Worm (Caenorhabditis elegans) whole organism, L3 larva: ENCODE measurements around the gene Y82E9BL.3.
"Not testable (repeated sequence)": the region's sequence is repeated elsewhere in the genome, so short reads cannot be mapped to it uniquely, and the experiment has no call there.

Experiments used
- R02D3.7 ChIP-seq: fragments of 150-350 bp; optimal IDR thresholded peaks from 2 replicates; lab custom pipeline; 2014; ENCODE audit warnings: missing biosample characterization, missing genetic modification characterization
- ZK546.5 ChIP-seq: sonication (generic microtip); optimal IDR thresholded peaks from 2 replicates; lab custom pipeline; 2017; ENCODE audit warnings: missing biosample characterization, missing genetic modification characterization
- aly-2 ChIP-seq: fragments of 150-350 bp; optimal IDR thresholded peaks from 2 replicates; lab custom pipeline; 2014; ENCODE audit warnings: missing biosample characterization, missing genetic modification characterization
- ama-1 ChIP-seq: fragments of 150-350 bp; optimal IDR thresholded peaks from 2 replicates; lab custom pipeline; 2018
- ceh-16 ChIP-seq: sonication (generic microtip); optimal IDR thresholded peaks from 2 replicates; lab custom pipeline; 2017; ENCODE audit warnings: missing biosample characterization, missing genetic modification characterization
- ceh-28 ChIP-seq: fragments of 150-350 bp; optimal IDR thresholded peaks from 2 replicates; lab custom pipeline; 2014; ENCODE audit warnings: missing biosample characterization, missing genetic modification reagents, missing genetic modification characterization
- daf-12 ChIP-seq: fragments of 150-350 bp; optimal IDR thresholded peaks from 2 replicates; lab custom pipeline; 2014; ENCODE audit warnings: missing biosample characterization, missing genetic modification reagents, missing genetic modification characterization
- egl-27 ChIP-seq: sonication (generic microtip); optimal IDR thresholded peaks from 4 replicates; lab custom pipeline; 2017; ENCODE audit warnings: missing biosample characterization, missing genetic modification reagents, missing genetic modification characterization
- elt-2 ChIP-seq: sonication (generic microtip); optimal IDR thresholded peaks from 2 replicates; lab custom pipeline; 2016; ENCODE audit warnings: missing genetic modification reagents, mild to moderate bottlenecking, missing genetic modification characterization, missing compliant biosample characterization
- elt-3 ChIP-seq, 3 experiments: fragments of 150-350 bp in 1 of 3; sonication (generic microtip) in 2 of 3; optimal IDR thresholded peaks; 2 replicates in 2 of 3; 4 replicates in 1 of 3; lab custom pipeline; 2014 to 2017; ENCODE audit warnings: missing biosample characterization in 3 of 3, missing genetic modification characterization in 3 of 3
- eor-1 ChIP-seq, 2 experiments: fragments of 150-350 bp; optimal IDR thresholded peaks; 2 replicates each; lab custom pipeline; 2014 to 2018; ENCODE audit warnings: missing biosample characterization in 2 of 2, missing genetic modification characterization in 2 of 2
- fos-1 ChIP-seq: fragments of 150-350 bp; optimal IDR thresholded peaks from 2 replicates; lab custom pipeline; 2014; ENCODE audit warnings: missing biosample characterization, missing genetic modification characterization
- hmg-11 ChIP-seq: sonication (generic microtip); optimal IDR thresholded peaks from 2 replicates; lab custom pipeline; 2016; ENCODE audit warnings: missing genetic modification characterization, missing compliant biosample characterization
- lin-39 ChIP-seq: fragments of 150-350 bp; optimal IDR thresholded peaks from 2 replicates; lab custom pipeline; 2018; ENCODE audit warnings: missing biosample characterization, missing genetic modification reagents, missing genetic modification characterization
- mdl-1 ChIP-seq: fragments of 150-350 bp; optimal IDR thresholded peaks from 2 replicates; lab custom pipeline; 2014; ENCODE audit warnings: missing biosample characterization, missing genetic modification characterization
- nhr-12 ChIP-seq: fragments of 150-350 bp; optimal IDR thresholded peaks from 2 replicates; lab custom pipeline; 2014; ENCODE audit warnings: missing biosample characterization, missing genetic modification characterization
- nhr-23 ChIP-seq: fragments of 150-350 bp; optimal IDR thresholded peaks from 2 replicates; lab custom pipeline; 2014; ENCODE audit warnings: missing biosample characterization, missing genetic modification reagents, missing genetic modification characterization
- nhr-237 ChIP-seq: fragments of 150-350 bp; optimal IDR thresholded peaks from 2 replicates; lab custom pipeline; 2014; ENCODE audit warnings: missing biosample characterization, missing genetic modification characterization
- nhr-25 ChIP-seq: sonication (generic microtip); optimal IDR thresholded peaks from 2 replicates; lab custom pipeline; 2017; ENCODE audit warnings: missing biosample characterization, missing genetic modification characterization
- nhr-67 ChIP-seq: fragments of 150-350 bp; optimal IDR thresholded peaks from 2 replicates; lab custom pipeline; 2014; ENCODE audit warnings: missing biosample characterization, missing genetic modification characterization
- pqm-1 ChIP-seq: fragments of 150-350 bp; optimal IDR thresholded peaks from 2 replicates; lab custom pipeline; 2017; ENCODE audit warnings: missing biosample characterization, missing genetic modification characterization, inconsistent platforms
- snpc-4 ChIP-seq: fragments of 150-350 bp; optimal IDR thresholded peaks from 2 replicates; lab custom pipeline; 2014; ENCODE audit warnings: missing biosample characterization, missing genetic modification characterization
- unc-39 ChIP-seq: sonication (generic microtip); optimal IDR thresholded peaks from 4 replicates; lab custom pipeline; 2017; ENCODE audit warnings: missing biosample characterization, missing genetic modification characterization
- unc-62 ChIP-seq: fragments of 150-350 bp; sonication (generic microtip); optimal IDR thresholded peaks from 4 replicates; lab custom pipeline; 2014; ENCODE audit warnings: missing biosample characterization, missing genetic modification reagents, missing genetic modification characterization
- zag-1 ChIP-seq: fragments of 150-350 bp; optimal IDR thresholded peaks from 2 replicates; lab custom pipeline; 2014; ENCODE audit warnings: missing biosample characterization, missing genetic modification characterization
- ztf-11 ChIP-seq: fragments of 150-350 bp; optimal IDR thresholded peaks from 2 replicates; lab custom pipeline; 2014; ENCODE audit warnings: missing biosample characterization, missing genetic modification characterization
- ztf-4 ChIP-seq: fragments of 150-350 bp; optimal IDR thresholded peaks from 2 replicates; lab custom pipeline; 2014; ENCODE audit warnings: missing biosample characterization, missing genetic modification characterization

Gene Y82E9BL.3

DNA sequence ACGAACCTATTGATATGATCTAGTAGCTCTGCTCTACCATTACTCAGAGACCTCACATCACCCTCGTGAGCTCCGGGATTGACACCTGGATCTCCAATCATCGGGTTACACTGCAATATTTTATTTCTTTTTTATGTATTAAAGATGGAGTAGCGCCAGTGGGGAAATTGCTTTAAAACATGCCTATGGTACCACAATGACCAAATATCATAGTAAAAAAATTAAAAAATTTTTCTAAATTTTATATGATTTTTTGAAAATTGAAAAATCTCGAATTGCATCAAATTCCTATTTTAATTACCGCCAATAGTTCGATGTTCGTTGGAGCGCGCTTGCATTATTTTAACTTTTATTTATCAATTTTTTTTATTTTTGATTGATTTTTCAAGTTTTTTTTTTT lies 27.3 kb upstream of the Y82E9BL.3 start, which contains the start of gene pals-40:
TSS of gene pals-40 (minus strand) at position 101 of the 400 bp plus-strand sequence.
- TF ChIP-seq daf-12, nhr-25, ceh-16 (tag; lab: Kevin White, UChicago): not testable (repeated sequence)

ce11 chrIII:1375491-1375890 lies 24.8 kb upstream of the Y82E9BL.3 start, which contains the start of gene Y82E9BR.10:
Gene Y82E9BR.10, minus strand, starts transcription at chrIII:1375591.
- not testable (repeated sequence) for TF ChIP-seq eor-1 (tag; optimal IDR thresholded peaks at IDR 0.05; lab: Kevin White, UChicago); ama-1 (lab: Kevin White, UChicago); nhr-67

ce11 chrIII:1374355-1374807 lies 23.7 kb upstream of the Y82E9BL.3 start, which contains the start of gene Y82E9BR.20:
Gene Y82E9BR.20, plus strand, starts transcription at chrIII:1374405.
- TF ChIP-seq hmg-11 (tag; lab: Kevin White, UChicago): no peak
- no peak for TF ChIP-seq R02D3.7 (tag; lab: Kevin White, UChicago)
- TF ChIP-seq unc-39 (tag; lab: Kevin White, UChicago): no peak
- no peak for TF ChIP-seq pqm-1 (tag; lab: Kevin White, UChicago)
- no peak for TF ChIP-seq elt-3 (tag; optimal IDR thresholded peaks at IDR 0.05; lab: Kevin White, UChicago)
- no peak for TF ChIP-seq ztf-4
- no peak for TF ChIP-seq elt-2 (tag; lab: Kevin White, UChicago)
- no peak for TF ChIP-seq aly-2 (tag; lab: Kevin White, UChicago)

ce11 chrIII:1372563-1372962 lies 21.9 kb upstream of the Y82E9BL.3 start:
- TF ChIP-seq fos-1 (no peak), ceh-16 (tag; lab: Kevin White, UChicago) (no peak), mdl-1 (tag; lab: Kevin White, UChicago) (no peak), nhr-12 (tag; lab: Kevin White, UChicago) (no peak), snpc-4 (no peak), nhr-23 (no peak), nhr-237 (tag; lab: Kevin White, UChicago) (no peak), nhr-67 (no peak)

DNA sequence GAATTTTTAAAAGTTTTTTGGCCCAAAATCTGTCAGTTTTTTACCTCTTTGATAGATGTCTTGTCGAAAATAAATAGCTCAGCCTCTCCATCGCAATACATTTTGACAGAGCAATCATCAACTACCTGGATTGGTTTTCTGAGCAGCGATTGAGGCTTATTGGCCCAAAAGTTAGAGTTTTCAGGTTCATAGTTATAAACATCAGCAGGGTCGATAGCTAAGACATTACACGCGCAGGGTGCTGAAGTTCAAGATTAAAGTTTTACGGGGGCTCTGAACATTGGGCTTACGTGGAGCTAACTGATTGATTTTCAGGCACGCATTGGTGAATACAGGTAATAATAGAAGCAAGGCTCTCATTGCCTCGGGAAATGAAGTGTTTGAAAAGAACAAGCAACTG lies 9.0 kb upstream of the Y82E9BL.3 start, which contains the start of gene Y82E9BR.9:
TSS of gene Y82E9BR.9 (minus strand) at position 101 of the 400 bp plus-strand sequence.
- no peak for TF ChIP-seq ceh-16 (tag; lab: Kevin White, UChicago)
- TF ChIP-seq elt-3 (tag; optimal IDR thresholded peaks at IDR 0.05; lab: Kevin White, UChicago): no peak
- TF ChIP-seq unc-62 (GFP tag; lab: Kevin White, UChicago): no peak
- TF ChIP-seq, all 47 proteins: peak for 0

DNA sequence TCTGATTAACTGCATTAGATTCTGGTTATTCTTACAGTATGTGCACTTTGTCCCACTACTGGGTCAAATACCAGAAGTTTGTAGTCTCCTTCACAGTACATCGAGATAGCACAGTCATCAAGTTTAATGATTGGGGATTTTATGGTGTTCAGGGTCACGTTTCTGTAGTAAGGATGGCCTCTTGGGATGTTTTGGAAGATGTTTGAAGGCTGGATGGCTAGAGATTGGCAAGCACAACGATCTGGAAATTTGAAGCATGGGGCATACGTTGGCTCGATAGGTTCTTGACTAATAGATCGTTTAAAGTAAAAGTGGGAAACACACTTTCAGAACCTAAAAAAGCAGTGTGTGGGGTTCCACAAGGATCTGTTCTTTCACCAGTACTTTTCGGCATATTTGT lies 7.3 kb upstream of the Y82E9BL.3 start, which contains the start of gene Y82E9BR.8:
TSS of gene Y82E9BR.8 (minus strand) at position 101 of the 400 bp plus-strand sequence.
- not testable (repeated sequence) for TF ChIP-seq ZK546.5 (tag; lab: Kevin White, UChicago); ztf-4; egl-27
- TF ChIP-seq, all 47 proteins: peak for 0; not testable (repeated sequence) for 47

ce11 chrIII:1355320-1355719 lies 4.7 kb upstream of the Y82E9BL.3 start, which contains the start of gene Y82E9BL.1:
Gene Y82E9BL.1, minus strand, starts transcription at chrIII:1355420.
- TF ChIP-seq daf-12 (tag; lab: Kevin White, UChicago): no peak
- TF ChIP-seq lin-39 (tag; lab: Kevin White, UChicago): no peak
- TF ChIP-seq elt-3 (tag; optimal IDR thresholded peaks at IDR 0.05; lab: Kevin White, UChicago): no peak
- TF ChIP-seq mdl-1 (tag; lab: Kevin White, UChicago): no peak
- no peak for TF ChIP-seq ztf-11 (tag; lab: Kevin White, UChicago)
- TF ChIP-seq R02D3.7 (tag; lab: Kevin White, UChicago): no peak
- no peak for TF ChIP-seq zag-1 (tag; lab: Kevin White, UChicago)
- TF ChIP-seq ceh-28 (tag; lab: Kevin White, UChicago): no peak

DNA sequence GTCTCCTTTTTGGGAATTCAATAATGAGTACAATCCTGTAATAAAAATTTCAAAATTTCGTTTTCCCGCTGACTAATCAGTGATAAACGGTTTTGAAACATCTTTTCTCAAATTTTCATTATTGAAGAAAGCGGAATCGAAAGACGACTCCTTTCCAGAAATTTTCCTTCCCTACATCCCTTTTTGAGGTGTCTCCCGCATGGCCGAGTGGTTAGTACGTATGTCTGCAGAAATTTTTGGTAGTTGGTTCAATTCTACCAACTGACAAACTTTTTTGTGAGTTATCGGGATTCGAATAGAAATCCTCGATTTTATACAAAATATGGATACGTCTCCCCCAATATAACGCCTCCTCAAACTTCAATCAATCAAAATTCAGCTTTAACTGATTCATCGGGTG lies 3.9 kb upstream of the Y82E9BL.3 start:
- TF ChIP-seq nhr-23 (no peak), ztf-4 (no peak), ZK546.5 (tag; lab: Kevin White, UChicago) (no peak), snpc-4 (no peak)
